Fruit fly (Drosophila melanogaster) whole organism, embryonic: ENCODE measurements around the gene CG32333.

ENCODE experiments used
- Awh ChIP-seq: fragments of 200-800 bp; sonication (Bioruptor generic); IDR thresholded peaks from 2 replicates; pipeline ENCODE4, ENCODE4 v1.3.6; 2022; ENCODE audit warnings: missing biosample characterization, missing genetic modification characterization
- BEAF-32 ChIP-seq: fragments of 200-800 bp; sonication (Bioruptor generic); optimal IDR thresholded peaks from 3 replicates; lab custom pipeline; 2017; ENCODE audit warnings: missing biosample characterization, missing genetic modification characterization, mild to moderate bottlenecking, moderate library complexity, missing genetic modification reagents
- CG11093 ChIP-seq: fragments of 200-800 bp; sonication (Bioruptor generic); IDR thresholded peaks from 3 replicates; pipeline ENCODE4 v1.3.6; 2022; ENCODE audit warnings: missing biosample characterization, missing genetic modification characterization
- CG11695 ChIP-seq: fragments of 200-800 bp; sonication (Bioruptor generic); IDR thresholded peaks from 3 replicates; pipeline ENCODE4 v1.3.6; 2022; ENCODE audit warnings: missing biosample characterization, missing genetic modification characterization
- CG12104 ChIP-seq: fragments of 200-800 bp; sonication (Bioruptor generic); optimal IDR thresholded peaks from 3 replicates; lab custom pipeline; 2016; ENCODE audit warnings: missing biosample characterization, missing genetic modification characterization
- CG13894 ChIP-seq: fragments of 200-800 bp; sonication (Bioruptor generic); optimal IDR thresholded peaks from 3 replicates; lab custom pipeline; 2018; ENCODE audit warnings: missing biosample characterization, mild to moderate bottlenecking, missing genetic modification characterization, moderate library complexity
- CG17186 ChIP-seq: fragments of 200-800 bp; sonication (Bioruptor generic); optimal IDR thresholded peaks from 3 replicates; lab custom pipeline; 2017; ENCODE audit warnings: missing biosample characterization, missing genetic modification reagents, missing genetic modification characterization
- CG30020 ChIP-seq: fragments of 200-800 bp; optimal IDR thresholded peaks from 2 replicates; lab custom pipeline; 2019; ENCODE audit warnings: missing biosample characterization, mild to moderate bottlenecking, missing genetic modification characterization, moderate library complexity
- CG30431 ChIP-seq: fragments of 200-800 bp; sonication (Bioruptor generic); optimal IDR thresholded peaks from 2 replicates; lab custom pipeline; 2017; ENCODE audit warnings: missing biosample characterization, missing genetic modification characterization
- CG33213 ChIP-seq: fragments of 200-800 bp; sonication (Bioruptor generic); optimal IDR thresholded peaks from 3 replicates; lab custom pipeline; 2016; ENCODE audit warnings: missing biosample characterization, missing genetic modification characterization
- CG3838 ChIP-seq: fragments of 200-800 bp; sonication (Bioruptor generic); optimal IDR thresholded peaks from 3 replicates; lab custom pipeline; 2016; ENCODE audit warnings: missing biosample characterization, missing genetic modification characterization
- CG3995 ChIP-seq: fragments of 200-800 bp; sonication (Bioruptor generic); optimal IDR thresholded peaks from 3 replicates; lab custom pipeline; 2016; ENCODE audit warnings: missing biosample characterization, missing genetic modification characterization
- CG5953 ChIP-seq: fragments of 200-800 bp; sonication (Bioruptor generic); IDR thresholded peaks from 2 replicates; pipeline ENCODE4 v1.3.6; 2022; ENCODE audit warnings: missing biosample characterization, missing genetic modification characterization
- CG6683 ChIP-seq: fragments of 200-800 bp; sonication (Bioruptor generic); optimal IDR thresholded peaks from 2 replicates; lab custom pipeline; 2017; ENCODE audit warnings: missing biosample characterization, mild to moderate bottlenecking, missing genetic modification characterization, missing genetic modification reagents
- CG9797 ChIP-seq: fragments of 200-800 bp; sonication (Bioruptor generic); optimal IDR thresholded peaks from 3 replicates; lab custom pipeline; 2018; ENCODE audit warnings: missing biosample characterization, mild to moderate bottlenecking, missing genetic modification characterization
- Dll ChIP-seq: fragments of 200-800 bp; sonication (Bioruptor generic); IDR thresholded peaks from 4 replicates; pipeline ENCODE4 v1.3.6; 2022; ENCODE audit warnings: missing biosample characterization, missing genetic modification characterization; ENCODE audit not compliant: partially characterized antibody
- Dref ChIP-seq: fragments of 200-800 bp; sonication (Bioruptor generic); IDR thresholded peaks from 2 replicates; pipeline ENCODE4 v1.3.6; 2022; ENCODE audit warnings: missing biosample characterization, missing genetic modification characterization
- Drgx ChIP-seq: fragments of 200-800 bp; sonication (Bioruptor generic); IDR thresholded peaks from 2 replicates; pipeline ENCODE4 v1.3.6; 2022; ENCODE audit warnings: missing biosample characterization, missing genetic modification characterization
- HLH54F ChIP-seq: fragments of 200-800 bp; sonication (Bioruptor generic); optimal IDR thresholded peaks from 3 replicates; lab custom pipeline; 2016; ENCODE audit warnings: missing biosample characterization, missing genetic modification characterization
- Hand ChIP-seq: fragments of 200-800 bp; sonication (Bioruptor generic); optimal IDR thresholded peaks from 2 replicates; lab custom pipeline; 2017; ENCODE audit warnings: mild to moderate bottlenecking, missing biosample characterization, missing genetic modification reagents, missing genetic modification characterization
- Hr39 ChIP-seq: fragments of >200 bp; optimal IDR thresholded peaks from 2 replicates; lab custom pipeline; 2017
- Jarid2 ChIP-seq: fragments of 200-800 bp; sonication (Bioruptor generic); optimal IDR thresholded peaks from 3 replicates; lab custom pipeline; 2017; ENCODE audit warnings: mild to moderate bottlenecking, missing biosample characterization, missing genetic modification reagents, missing genetic modification characterization
- Kr ChIP-seq: fragments of 200-800 bp; sonication (Bioruptor generic); optimal IDR thresholded peaks from 2 replicates; lab custom pipeline; 2017; ENCODE audit warnings: missing biosample characterization, mild to moderate bottlenecking, missing genetic modification characterization
- Lhr ChIP-seq: fragments of 200-800 bp; sonication (Bioruptor generic); optimal IDR thresholded peaks from 3 replicates; lab custom pipeline; 2017; ENCODE audit warnings: mild to moderate bottlenecking, missing biosample characterization, missing genetic modification reagents, missing genetic modification characterization
- MESR4 ChIP-seq: fragments of 200-800 bp; sonication (Bioruptor generic); optimal IDR thresholded peaks from 2 replicates; lab custom pipeline; 2018; ENCODE audit warnings: missing biosample characterization, mild to moderate bottlenecking, missing genetic modification characterization, moderate library complexity
- Med ChIP-seq: fragments of 200-800 bp; sonication (Bioruptor generic); peaks from one replicate; lab custom pipeline; 2016; ENCODE audit warnings: missing biosample characterization, missing genetic modification characterization, mild to moderate bottlenecking, inconsistent platforms, moderate library complexity
- Myb ChIP-seq: fragments of 200-800 bp; sonication (Bioruptor generic); optimal IDR thresholded peaks from 2 replicates; lab custom pipeline; 2016; ENCODE audit warnings: missing biosample characterization, missing genetic modification characterization
- Nf-YC ChIP-seq: fragments of 200-800 bp; optimal IDR thresholded peaks from 3 replicates; lab custom pipeline; 2019; ENCODE audit warnings: missing biosample characterization, mild to moderate bottlenecking, missing genetic modification characterization, moderate library complexity
- Sin3A ChIP-seq: fragments of >200 bp; optimal IDR thresholded peaks from 2 replicates; lab custom pipeline; 2018
- Sry-δ ChIP-seq: fragments of 200-800 bp; sonication (Bioruptor generic); optimal IDR thresholded peaks from 2 replicates; lab custom pipeline; 2016; ENCODE audit warnings: missing biosample characterization, missing genetic modification characterization
- Ssrp ChIP-seq: fragments of 200-800 bp; sonication (Bioruptor generic); optimal IDR thresholded peaks from 2 replicates; lab custom pipeline; 2018; ENCODE audit warnings: missing biosample characterization, mild to moderate bottlenecking, missing genetic modification characterization, moderate library complexity
- Xrp1 ChIP-seq: fragments of 200-800 bp; sonication (Bioruptor generic); IDR thresholded peaks from 2 replicates; pipeline ENCODE4 v1.3.6; 2022; ENCODE audit warnings: missing biosample characterization, missing genetic modification characterization
- ab ChIP-seq: fragments of 200-800 bp; sonication (Bioruptor generic); optimal IDR thresholded peaks from 2 replicates; lab custom pipeline; 2016; ENCODE audit warnings: missing biosample characterization, missing genetic modification characterization
- amos ChIP-seq: fragments of 200-800 bp; sonication (Bioruptor generic); IDR thresholded peaks from 2 replicates; pipeline ENCODE4 v1.3.6; 2022; ENCODE audit warnings: missing biosample characterization, missing genetic modification characterization; ENCODE audit not compliant: partially characterized antibody
- ap ChIP-seq: fragments of 200-800 bp; sonication (Bioruptor generic); IDR thresholded peaks from 2 replicates; pipeline ENCODE4 v1.3.6; 2022; ENCODE audit warnings: missing biosample characterization, missing genetic modification characterization
- ara ChIP-seq: fragments of 200-800 bp; sonication (Bioruptor generic); IDR thresholded peaks from 2 replicates; pipeline ENCODE4 v1.3.6; 2022; ENCODE audit warnings: missing biosample characterization, missing genetic modification characterization
- ash1 ChIP-seq: fragments of 200-800 bp; sonication (Bioruptor generic); optimal IDR thresholded peaks from 2 replicates; lab custom pipeline; 2018; ENCODE audit warnings: missing biosample characterization, mild to moderate bottlenecking, missing genetic modification characterization
- ato ChIP-seq: fragments of 200-800 bp; sonication (Bioruptor generic); IDR thresholded peaks from 2 replicates; pipeline ENCODE4 v1.3.6; 2022; ENCODE audit warnings: missing biosample characterization, missing genetic modification characterization; ENCODE audit not compliant: partially characterized antibody
- crc ChIP-seq: fragments of 200-800 bp; sonication (Bioruptor generic); optimal IDR thresholded peaks from 2 replicates; lab custom pipeline; 2016; ENCODE audit warnings: missing biosample characterization, missing genetic modification characterization
- dati ChIP-seq: fragments of 200-800 bp; sonication (Bioruptor generic); IDR thresholded peaks from 2 replicates; pipeline ENCODE4 v1.3.6; 2022; ENCODE audit warnings: missing biosample characterization, missing genetic modification characterization
- ftz-f1 ChIP-seq: fragments of 200-800 bp; sonication (Bioruptor generic); optimal IDR thresholded peaks from 2 replicates; lab custom pipeline; 2016; ENCODE audit warnings: missing biosample characterization, missing genetic modification characterization
- grau ChIP-seq: fragments of 200-800 bp; optimal IDR thresholded peaks from 3 replicates; lab custom pipeline; 2019; ENCODE audit warnings: missing biosample characterization, mild to moderate bottlenecking, missing genetic modification characterization, moderate library complexity
- gt ChIP-seq: fragments of 200-800 bp; sonication (Bioruptor generic); IDR thresholded peaks from 2 replicates; pipeline ENCODE4 v1.3.6; 2022; ENCODE audit warnings: missing biosample characterization, missing genetic modification characterization
- nom ChIP-seq: fragments of 200-800 bp; sonication (Bioruptor generic); optimal IDR thresholded peaks from 2 replicates; lab custom pipeline; 2017; ENCODE audit warnings: missing biosample characterization, missing genetic modification characterization, mild to moderate bottlenecking, moderate library complexity, missing genetic modification reagents
- row ChIP-seq: fragments of 200-800 bp; sonication (Bioruptor generic); IDR thresholded peaks from 3 replicates; pipeline ENCODE4 v1.3.6; 2022; ENCODE audit warnings: missing biosample characterization, missing genetic modification characterization
- sc ChIP-seq, 3 experiments: fragments of >200 bp in 2 of 3; fragments of 200-800 bp in 1 of 3; sonication (Bioruptor generic) in 1 of 3; optimal IDR thresholded peaks; 2 replicates in 2 of 3; 3 replicates in 1 of 3; lab custom pipeline; 2017; ENCODE audit warnings: mild to moderate bottlenecking in 1 of 3, missing biosample characterization in 1 of 3, missing genetic modification characterization in 1 of 3, missing genetic modification reagents in 1 of 3
- slbo ChIP-seq: fragments of 200-800 bp; sonication (Bioruptor generic); IDR thresholded peaks from 2 replicates; pipeline ENCODE4 v1.3.6; 2022; ENCODE audit warnings: missing biosample characterization, missing genetic modification characterization
- sob ChIP-seq: fragments of 200-800 bp; sonication (Bioruptor generic); IDR thresholded peaks from 2 replicates; pipeline ENCODE4 v1.3.6; 2022; ENCODE audit warnings: missing biosample characterization, missing genetic modification characterization
- tx ChIP-seq: fragments of 200-800 bp; sonication (Bioruptor generic); optimal IDR thresholded peaks from 2 replicates; lab custom pipeline; 2016; ENCODE audit warnings: missing biosample characterization, missing genetic modification characterization
- vnd ChIP-seq: fragments of 200-800 bp; sonication (Bioruptor generic); IDR thresholded peaks from 3 replicates; pipeline ENCODE4 v1.3.6; 2022; ENCODE audit warnings: missing biosample characterization, missing genetic modification characterization; ENCODE audit not compliant: partially characterized antibody
- wek ChIP-seq: fragments of 200-800 bp; sonication (Bioruptor generic); optimal IDR thresholded peaks from 3 replicates; lab custom pipeline; 2018; ENCODE audit warnings: missing biosample characterization, mild to moderate bottlenecking, missing genetic modification characterization, moderate library complexity

CG32333 gene

dm6 chr3L:1329724-1330123 is 54.0 kb downstream of the CG32333 start, which contains the start of gene ND-ACP (continued):
- TF ChIP-seq Myb = peak; percentile 23
- TF ChIP-seq Sin3A (lab: Kevin White, UChicago) = peak; percentile 78
- peak; percentile 93 for TF ChIP-seq MESR4 (GFP tag; lab: Kevin White, UChicago)
- peak; percentile 56 for TF ChIP-seq CG3995
- no peak for TF ChIP-seq Ssrp (tag; lab: Kevin White, UChicago)
- TF ChIP-seq Sry-δ (GFP tag; lab: Kevin White, UChicago) = peak; percentile 42
- TF ChIP-seq Hand (GFP tag; lab: Kevin White, UChicago) = no peak
- 0 out of 4 replicates have a peak, but pooled peaks have one; percentile 41 for TF ChIP-seq Dll (GFP tag; lab: Robert Waterston, UW)
- peak; percentile 32 for TF ChIP-seq CG30020 (tag; lab: Kevin White, UChicago)
- TF ChIP-seq amos (GFP tag; lab: Robert Waterston, UW) = no peak
- no peak for TF ChIP-seq CG3838 (GFP tag; lab: Kevin White, UChicago)
- TF ChIP-seq CG17186 (GFP tag; lab: Kevin White, UChicago) = peak; percentile 53
- peak; percentile 24 for TF ChIP-seq Nf-YC (tag; lab: Kevin White, UChicago)
- no peak for TF ChIP-seq wek (GFP tag; lab: Kevin White, UChicago)
- TF ChIP-seq Dref (GFP tag; lab: Robert Waterston, UW) = peak; percentile 56
- peak; percentile 10; the same call in 1 of the 3 replicates for TF ChIP-seq row (GFP tag; lab: Robert Waterston, UW)
- TF ChIP-seq ara (GFP tag; lab: Robert Waterston, UW) = no peak
- peak; percentile 37 for TF ChIP-seq Lhr (GFP tag; lab: Kevin White, UChicago)
- 0 out of 3 replicates have a peak, but pooled peaks have one; percentile 24 for TF ChIP-seq vnd
- TF ChIP-seq ato (GFP tag; lab: Robert Waterston, UW) = no peak

dm6 chr3L:1330420-1330819 is 54.7 kb downstream of the CG32333 start:
- TF ChIP-seq slbo (GFP tag; lab: Robert Waterston, UW) = no peak
- TF ChIP-seq CG30431 = no peak
- no peak for TF ChIP-seq CG6683 (GFP tag; lab: Kevin White, UChicago)
- TF ChIP-seq sc (optimal IDR thresholded peaks at IDR 0.05; lab: Kevin White, UChicago) = no peak
- no peak for TF ChIP-seq sc (GFP tag; optimal IDR thresholded peaks at IDR 0.05; lab: Kevin White, UChicago)
- TF ChIP-seq nom (GFP tag; lab: Kevin White, UChicago) = no peak
- no peak for TF ChIP-seq ftz-f1 (GFP tag; lab: Kevin White, UChicago)
- no peak for TF ChIP-seq ap (GFP tag; lab: Robert Waterston, UW)
- peak; percentile 77 for TF ChIP-seq grau (tag; lab: Kevin White, UChicago)
- no peak for TF ChIP-seq CG9797
- TF ChIP-seq ash1 = no peak
- TF ChIP-seq crc (GFP tag; lab: Kevin White, UChicago) = no peak
- no peak for TF ChIP-seq Drgx (GFP tag; lab: Robert Waterston, UW)
- TF ChIP-seq ab (GFP tag; lab: Kevin White, UChicago) = no peak
- peak; percentile 14 for TF ChIP-seq CG12104 (GFP tag; lab: Kevin White, UChicago)
- no peak for TF ChIP-seq CG13894 (tag; lab: Kevin White, UChicago)
- peak; percentile 20; the same call in 1 of the 3 replicates for TF ChIP-seq row (GFP tag; lab: Robert Waterston, UW)
- TF ChIP-seq Awh (GFP tag; lab: Robert Waterston, UW) = no peak
- no peak for TF ChIP-seq CG33213 (GFP tag; lab: Kevin White, UChicago)
- no peak for TF ChIP-seq Xrp1
- TF ChIP-seq tx (GFP tag; lab: Kevin White, UChicago) = no peak
- TF ChIP-seq CG5953 (GFP tag; lab: Robert Waterston, UW) = no peak
- no peak for TF ChIP-seq CG11093 (GFP tag; lab: Robert Waterston, UW)
- no peak for TF ChIP-seq HLH54F (GFP tag; lab: Kevin White, UChicago)
- 0 out of 3 replicates have a peak, but pooled peaks have one; percentile 17 for TF ChIP-seq CG11695
- no peak for TF ChIP-seq Jarid2
- TF ChIP-seq BEAF-32 (GFP tag; lab: Kevin White, UChicago) = no peak
- no peak for TF ChIP-seq dati (GFP tag; lab: Robert Waterston, UW)
- TF ChIP-seq Med (GFP tag; lab: Kevin White, UChicago) = peak; percentile 54
- TF ChIP-seq sob (GFP tag; lab: Robert Waterston, UW) = no peak
- no peak for TF ChIP-seq gt (GFP tag; lab: Robert Waterston, UW)
- no peak for TF ChIP-seq Hr39 (lab: Kevin White, UChicago)
- TF ChIP-seq Kr = no peak
